Fruit fly (Drosophila melanogaster) S2 (cell line): ENCODE measurements around the gene CG7988.

Source experiments
- CG8478 ChIP-seq: fragments of >200 bp; optimal IDR thresholded peaks from 2 replicates; lab custom pipeline; 2018
- CTCF ChIP-seq, 2 experiments: fragments of >200 bp; optimal IDR thresholded peaks; 2 replicates each; lab custom pipeline; 2018

DNA sequence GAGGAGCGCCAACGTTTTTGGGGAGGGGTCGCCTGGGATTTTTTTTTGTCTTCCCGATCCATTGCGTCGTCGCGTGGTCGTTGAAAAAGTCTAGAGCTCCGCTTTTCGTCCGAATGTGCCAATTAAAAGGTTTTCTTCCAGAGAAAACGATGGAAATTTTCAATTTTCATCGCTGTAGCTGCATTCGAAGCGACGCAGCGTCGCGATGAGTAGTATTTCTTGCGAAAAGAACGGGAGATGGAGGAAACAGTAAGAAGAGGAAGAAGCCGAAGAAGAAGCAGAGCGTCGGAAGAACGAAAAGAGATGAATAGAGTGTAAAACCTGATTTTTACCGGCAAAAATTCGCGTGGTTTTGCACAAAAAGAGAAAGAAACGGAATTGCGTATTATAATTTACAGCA, 22.7 kb downstream of the CG7988 start:
- TF ChIP-seq CG8478 (lab: Kevin White, UChicago) (no peak), CTCF (optimal IDR thresholded peaks at IDR 0.05; lab: Kevin White, UChicago) (no peak)
